Worm (Caenorhabditis elegans) whole organism, L2 larva: ENCODE measurements around the gene mop-25.2.
A peak's percentile ranks its signal among the peaks of the same experiment; 100 is the strongest.

Source experiments
- C34F6.9 ChIP-seq: fragments of 150-350 bp; optimal IDR thresholded peaks from 2 replicates; lab custom pipeline; 2014; ENCODE audit warnings: missing biosample characterization, missing genetic modification characterization
- F13H6.1 ChIP-seq: sonication (generic microtip); optimal IDR thresholded peaks from 2 replicates; lab custom pipeline; 2016; ENCODE audit warnings: missing genetic modification characterization, missing compliant biosample characterization
- Y55F3AM.14 ChIP-seq: fragments of 200-800 bp; sonication (Bioruptor generic); optimal IDR thresholded peaks from 2 replicates; lab custom pipeline; 2018; ENCODE audit warnings: mild to moderate bottlenecking, missing genetic modification characterization, missing compliant biosample characterization
- aly-2 ChIP-seq: fragments of 150-350 bp; optimal IDR thresholded peaks from 2 replicates; lab custom pipeline; 2014; ENCODE audit warnings: missing biosample characterization, missing genetic modification characterization
- ama-1 ChIP-seq: fragments of 150-350 bp; optimal IDR thresholded peaks from 2 replicates; lab custom pipeline; 2018; ENCODE audit warnings: inconsistent platforms
- crh-2 ChIP-seq: sonication (generic microtip); optimal IDR thresholded peaks from 2 replicates; lab custom pipeline; 2017; ENCODE audit warnings: missing biosample characterization, missing genetic modification characterization
- dmd-4 ChIP-seq: sonication (generic microtip); optimal IDR thresholded peaks from 2 replicates; lab custom pipeline; 2017; ENCODE audit warnings: missing biosample characterization, missing genetic modification characterization
- elt-1 ChIP-seq: fragments of 150-350 bp; optimal IDR thresholded peaks from 2 replicates; lab custom pipeline; 2014; ENCODE audit warnings: missing biosample characterization, missing genetic modification characterization
- fos-1 ChIP-seq: fragments of 150-350 bp; optimal IDR thresholded peaks from 2 replicates; lab custom pipeline; 2014; ENCODE audit warnings: missing biosample characterization, missing genetic modification characterization
- gmeb-1 ChIP-seq: fragments of 150-350 bp; optimal IDR thresholded peaks from 2 replicates; lab custom pipeline; 2014; ENCODE audit warnings: missing biosample characterization, missing genetic modification characterization
- lin-39 ChIP-seq: fragments of 150-350 bp; optimal IDR thresholded peaks from 2 replicates; lab custom pipeline; 2014; ENCODE audit warnings: missing biosample characterization, missing genetic modification reagents, missing genetic modification characterization
- lsy-2 ChIP-seq, 2 experiments: fragments of 150-350 bp in 1 of 2; sonication (generic microtip) in 1 of 2; optimal IDR thresholded peaks; 2 replicates each; lab custom pipeline; 2014 to 2017; ENCODE audit warnings: missing biosample characterization in 2 of 2, missing genetic modification characterization in 2 of 2
- mab-5 ChIP-seq: fragments of 150-350 bp; optimal IDR thresholded peaks from 2 replicates; lab custom pipeline; 2014; ENCODE audit warnings: missing biosample characterization, missing genetic modification characterization
- nhr-10 ChIP-seq: sonication (generic microtip); optimal IDR thresholded peaks from 2 replicates; lab custom pipeline; 2017; ENCODE audit warnings: missing biosample characterization, missing genetic modification characterization
- nhr-11 ChIP-seq: fragments of 150-350 bp; optimal IDR thresholded peaks from 2 replicates; lab custom pipeline; 2014; ENCODE audit warnings: missing biosample characterization, missing genetic modification characterization
- nhr-12 ChIP-seq: fragments of 150-350 bp; optimal IDR thresholded peaks from 2 replicates; lab custom pipeline; 2014; ENCODE audit warnings: missing biosample characterization, missing genetic modification characterization
- nhr-129 ChIP-seq: fragments of 150-350 bp; optimal IDR thresholded peaks from 2 replicates; lab custom pipeline; 2014; ENCODE audit warnings: missing biosample characterization, missing genetic modification characterization
- nhr-23 ChIP-seq: fragments of 150-350 bp; optimal IDR thresholded peaks from 2 replicates; lab custom pipeline; 2014; ENCODE audit warnings: missing biosample characterization, missing genetic modification reagents, missing genetic modification characterization
- nhr-237 ChIP-seq: fragments of 150-350 bp; optimal IDR thresholded peaks from 2 replicates; lab custom pipeline; 2014; ENCODE audit warnings: missing biosample characterization, missing genetic modification characterization
- nhr-77 ChIP-seq: fragments of 150-350 bp; optimal IDR thresholded peaks from 2 replicates; lab custom pipeline; 2014; ENCODE audit warnings: missing biosample characterization, missing genetic modification characterization
- peb-1 ChIP-seq: fragments of 150-350 bp; optimal IDR thresholded peaks from 2 replicates; lab custom pipeline; 2014; ENCODE audit warnings: missing biosample characterization, missing genetic modification characterization
- sem-4 ChIP-seq: fragments of 150-350 bp; optimal IDR thresholded peaks from 2 replicates; lab custom pipeline; 2014; ENCODE audit warnings: missing biosample characterization, missing genetic modification reagents, missing genetic modification characterization
- sma-3 ChIP-seq: sonication (generic microtip); optimal IDR thresholded peaks from 2 replicates; lab custom pipeline; 2016; ENCODE audit warnings: missing genetic modification reagents, missing genetic modification characterization, missing compliant biosample characterization
- sma-9 ChIP-seq, 2 experiments: fragments of 150-350 bp in 1 of 2; sonication (generic microtip) in 1 of 2; optimal IDR thresholded peaks; 2 replicates each; lab custom pipeline; 2014 to 2016; ENCODE audit warnings: missing genetic modification characterization in 2 of 2, mild to moderate bottlenecking in 1 of 2, missing biosample characterization in 1 of 2, missing compliant biosample characterization in 1 of 2, missing genetic modification reagents in 1 of 2, moderate library complexity in 1 of 2
- snpc-4 ChIP-seq: fragments of 150-350 bp; optimal IDR thresholded peaks from 2 replicates; lab custom pipeline; 2014; ENCODE audit warnings: missing biosample characterization, missing genetic modification characterization
- unc-39 ChIP-seq: fragments of 150-350 bp; optimal IDR thresholded peaks from 2 replicates; lab custom pipeline; 2014; ENCODE audit warnings: missing biosample characterization, missing genetic modification characterization
- zag-1 ChIP-seq: fragments of 150-350 bp; optimal IDR thresholded peaks from 2 replicates; lab custom pipeline; 2014; ENCODE audit warnings: missing biosample characterization, missing genetic modification characterization
- ztf-11 ChIP-seq: sonication (generic microtip); optimal IDR thresholded peaks from 2 replicates; lab custom pipeline; 2017; ENCODE audit warnings: missing biosample characterization, missing genetic modification characterization
- ztf-4 ChIP-seq: fragments of 150-350 bp; optimal IDR thresholded peaks from 2 replicates; lab custom pipeline; 2014; ENCODE audit warnings: missing biosample characterization, missing genetic modification characterization

Gene mop-25.2

ce11 chrII:9746069-9746468 is 42.6 kb upstream of the mop-25.2 start, which contains the start of the genes Y53C12B.1 and nos-3 (continued):
- peak; percentile 57 for TF ChIP-seq snpc-4
- peak; percentile 88 for TF ChIP-seq nhr-129 (tag; lab: Kevin White, UChicago)
- peak; percentile 50 for TF ChIP-seq sem-4 (tag; lab: Kevin White, UChicago)
- peak; percentile 82 for TF ChIP-seq sma-9 (GFP tag; optimal IDR thresholded peaks at IDR 0.05; lab: Kevin White, UChicago)
- TF ChIP-seq sma-9 (tag; optimal IDR thresholded peaks at IDR 0.05; lab: Kevin White, UChicago), result no peak
- no peak for TF ChIP-seq unc-39
- peak; percentile 97 to 99 for TF ChIP-seq lsy-2 (tag; optimal IDR thresholded peaks at IDR 0.05; lab: Kevin White, UChicago)
- TF ChIP-seq crh-2 (tag; lab: Kevin White, UChicago), result peak; percentile 92
- no peak for TF ChIP-seq peb-1 (tag; lab: Kevin White, UChicago)

DNA sequence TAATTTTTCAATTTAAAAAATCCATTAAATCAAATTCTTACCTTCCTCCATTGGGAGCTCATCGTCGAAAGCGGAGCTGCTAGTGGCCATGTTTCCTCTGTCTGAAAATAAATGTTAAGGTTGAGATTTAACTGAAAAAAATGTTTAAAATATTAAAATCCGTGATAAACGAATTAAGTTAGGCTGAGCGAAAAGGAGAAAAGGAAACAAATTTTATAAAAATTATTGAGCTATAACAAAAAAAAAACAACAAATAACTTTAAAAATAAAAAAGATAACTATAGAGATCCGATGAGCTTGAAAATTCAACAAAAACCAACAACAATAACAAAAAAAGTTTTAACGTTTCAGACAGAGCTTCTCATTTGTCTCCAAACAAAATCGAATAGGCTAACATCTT is 39.3 kb upstream of the mop-25.2 start, which contains the start of gene pno-1:
Gene pno-1 (minus strand): TSS at position 101 of the 400 bp plus-strand sequence.
- TF ChIP-seq snpc-4, result no peak
- no peak for TF ChIP-seq C34F6.9 (tag; lab: Kevin White, UChicago)
- TF ChIP-seq zag-1, result no peak
- TF ChIP-seq nhr-10 (tag; lab: Kevin White, UChicago), result no peak
- TF ChIP-seq gmeb-1 (tag; lab: Kevin White, UChicago), result no peak
- TF ChIP-seq nhr-129 (tag; lab: Kevin White, UChicago), result no peak
- TF ChIP-seq nhr-11 (tag; lab: Kevin White, UChicago), result no peak

DNA sequence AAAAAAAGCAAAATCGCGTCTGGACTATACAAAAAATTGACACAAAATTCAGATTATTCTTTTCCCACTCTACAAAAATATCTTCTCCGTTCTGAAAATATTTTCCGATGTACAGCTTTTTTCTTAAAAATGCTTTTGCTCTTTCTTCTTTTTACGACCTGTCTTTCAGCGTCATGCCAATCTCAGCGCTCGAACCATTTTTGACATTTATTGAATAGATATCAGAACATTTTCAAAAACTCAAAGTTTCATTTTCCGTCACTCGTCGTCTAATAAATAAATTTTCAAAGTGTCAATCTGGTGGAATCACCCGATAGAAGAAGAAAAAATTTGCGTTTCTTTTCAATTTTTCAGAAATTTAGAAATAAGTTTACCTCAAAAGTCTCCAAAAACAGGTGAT is 37.9 kb upstream of the mop-25.2 start:
- TF ChIP-seq gmeb-1 (tag; lab: Kevin White, UChicago), result no peak
- no peak for TF ChIP-seq sma-9 (GFP tag; optimal IDR thresholded peaks at IDR 0.05; lab: Kevin White, UChicago)
- TF ChIP-seq sma-9 (tag; optimal IDR thresholded peaks at IDR 0.05; lab: Kevin White, UChicago), result no peak
- no peak for TF ChIP-seq Y55F3AM.14 (GFP tag; lab: Kevin White, UChicago)
- no peak for TF ChIP-seq nhr-12 (tag; lab: Kevin White, UChicago)
- TF ChIP-seq ama-1 (lab: Kevin White, UChicago), result no peak
- TF ChIP-seq nhr-237 (tag; lab: Kevin White, UChicago), result no peak
- no peak for TF ChIP-seq mab-5 (tag; lab: Kevin White, UChicago)
- TF ChIP-seq nhr-77, result no peak
- TF ChIP-seq nhr-23 (tag; lab: Kevin White, UChicago), result no peak

DNA sequence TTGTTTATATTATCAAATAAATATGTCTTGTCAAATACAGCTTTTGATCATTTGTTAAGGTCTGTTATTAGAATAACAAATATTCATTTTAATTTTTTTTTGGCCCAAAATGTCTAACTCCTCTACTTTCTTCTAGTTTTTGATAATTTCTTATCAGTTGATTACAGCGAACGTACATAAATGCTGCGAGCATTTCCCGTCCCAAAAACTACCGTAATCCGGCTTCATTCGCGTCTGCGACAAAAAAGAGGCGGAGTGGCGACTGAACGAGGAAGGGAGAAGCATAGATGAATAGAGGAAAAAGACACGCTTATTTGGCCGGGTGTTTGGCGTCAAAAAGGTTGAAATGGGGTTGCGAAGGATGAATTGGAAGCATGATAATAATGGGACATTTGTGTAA is 37.1 kb upstream of the mop-25.2 start:
- TF ChIP-seq sma-9 (GFP tag; optimal IDR thresholded peaks at IDR 0.05; lab: Kevin White, UChicago) (peak; percentile 10), sma-9 (tag; optimal IDR thresholded peaks at IDR 0.05; lab: Kevin White, UChicago) (no peak), ztf-4 (tag; lab: Kevin White, UChicago) (no peak), Y55F3AM.14 (GFP tag; lab: Kevin White, UChicago) (no peak), crh-2 (tag; lab: Kevin White, UChicago) (peak; percentile 42), lsy-2 (tag; optimal IDR thresholded peaks at IDR 0.05; lab: Kevin White, UChicago) (peak in 1 of 2 experiments; percentile 53), ztf-11 (tag; lab: Kevin White, UChicago) (no peak), fos-1 (tag; lab: Kevin White, UChicago) (peak; percentile 39)

- TF ChIP-seq sma-9 (GFP tag; optimal IDR thresholded peaks at IDR 0.05; lab: Kevin White, UChicago) (no peak), sma-9 (tag; optimal IDR thresholded peaks at IDR 0.05; lab: Kevin White, UChicago) (no peak), nhr-237 (tag; lab: Kevin White, UChicago) (no peak), zag-1 (no peak), dmd-4 (tag; lab: Kevin White, UChicago) (no peak), sma-3 (GFP tag; lab: Kevin White, UChicago) (no peak), F13H6.1 (peak; percentile 37), lin-39 (tag; lab: Kevin White, UChicago) (no peak), crh-2 (tag; lab: Kevin White, UChicago) (peak; percentile 36), nhr-23 (tag; lab: Kevin White, UChicago) (no peak), C34F6.9 (tag; lab: Kevin White, UChicago) (no peak), fos-1 (tag; lab: Kevin White, UChicago) (peak; percentile 81)
Observed at ce11 chrII:9738820-9739219, 35.3 kb upstream of the mop-25.2 start.

ce11 chrII:9735785-9736184 is 32.3 kb upstream of the mop-25.2 start:
- TF ChIP-seq elt-1 (tag; lab: Kevin White, UChicago) (no peak), sma-9 (GFP tag; optimal IDR thresholded peaks at IDR 0.05; lab: Kevin White, UChicago) (no peak), sma-9 (tag; optimal IDR thresholded peaks at IDR 0.05; lab: Kevin White, UChicago) (no peak), nhr-11 (tag; lab: Kevin White, UChicago) (no peak), nhr-23 (tag; lab: Kevin White, UChicago) (no peak), ztf-4 (tag; lab: Kevin White, UChicago) (no peak), ama-1 (lab: Kevin White, UChicago) (no peak), nhr-237 (tag; lab: Kevin White, UChicago) (no peak), ztf-11 (tag; lab: Kevin White, UChicago) (no peak), unc-39 (no peak), aly-2 (tag; lab: Kevin White, UChicago) (no peak)
